Worm (Caenorhabditis elegans): ENCODE data around the gene srd-56.

ce11 chrII:7168712-7169111 lies 34.3 kb downstream of the srd-56 start, which contains the start of gene col-36:
- TF ChIP-seq ztf-6 (GFP tag; IDR thresholded peaks at IDR 0.05) (no peak), B0261.1 (tag; optimal IDR thresholded peaks at IDR 0.05) (no peak), lsy-27 (tag; optimal IDR thresholded peaks at IDR 0.05; ENCODE audit: borderline replicate concordance, insufficient read depth) (no peak), F22D6.2 (tag; optimal IDR thresholded peaks at IDR 0.05) (no peak), ceh-40 (GFP tag; IDR thresholded peaks at IDR 0.05) (no peak), bed-2 (GFP tag; IDR thresholded peaks at IDR 0.05) (no peak), F52B5.7 (tag; optimal IDR thresholded peaks at IDR 0.05) (no peak)
